Fruit fly (Drosophila melanogaster) whole organism, embryonic: Measurements from ENCODE around the gene CG4593.

Experiments
- Abd-B ChIP-seq: fragments of 200-800 bp; sonication (Bioruptor generic); optimal IDR thresholded peaks from 2 replicates; lab custom pipeline; 2018; ENCODE audit warnings: missing biosample characterization, mild to moderate bottlenecking, missing genetic modification characterization, moderate library complexity
- Ada2b ChIP-seq: fragments of 200-800 bp; sonication (Bioruptor generic); IDR thresholded peaks from 2 replicates; pipeline ENCODE4 v1.3.6; 2022; ENCODE audit warnings: missing biosample characterization, missing genetic modification characterization
- B-H2 ChIP-seq: fragments of 200-800 bp; sonication (Bioruptor generic); optimal IDR thresholded peaks from 2 replicates; lab custom pipeline; 2018; ENCODE audit warnings: missing biosample characterization, mild to moderate bottlenecking, missing genetic modification characterization
- CG1024 ChIP-seq: fragments of 200-800 bp; sonication (Bioruptor generic); IDR thresholded peaks from 2 replicates; pipeline ENCODE4 v1.3.6; 2022; ENCODE audit warnings: missing biosample characterization, missing genetic modification characterization
- CG11560 ChIP-seq: fragments of 200-800 bp; sonication (Bioruptor generic); IDR thresholded peaks from 3 replicates; pipeline ENCODE4 v1.3.6; 2022; ENCODE audit warnings: missing biosample characterization, missing genetic modification characterization
- CG12219 ChIP-seq: fragments of 200-800 bp; sonication (Bioruptor generic); optimal IDR thresholded peaks from 3 replicates; lab custom pipeline; 2018; ENCODE audit warnings: missing biosample characterization, mild to moderate bottlenecking, missing genetic modification characterization
- CG12744 ChIP-seq: fragments of 200-800 bp; sonication (Bioruptor generic); optimal IDR thresholded peaks from 2 replicates; lab custom pipeline; 2016; ENCODE audit warnings: missing biosample characterization, missing genetic modification characterization
- CG13624 ChIP-seq: fragments of 200-800 bp; sonication (Bioruptor generic); optimal IDR thresholded peaks from 2 replicates; lab custom pipeline; 2016; ENCODE audit warnings: missing biosample characterization, missing genetic modification characterization
- CG15269 ChIP-seq: fragments of 200-800 bp; sonication (Bioruptor generic); optimal IDR thresholded peaks from 2 replicates; lab custom pipeline; 2018; ENCODE audit warnings: missing biosample characterization, mild to moderate bottlenecking, missing genetic modification characterization, moderate library complexity
- CG15514 ChIP-seq: fragments of 200-800 bp; sonication (Bioruptor generic); optimal IDR thresholded peaks from 3 replicates; lab custom pipeline; 2017; ENCODE audit warnings: missing biosample characterization, missing genetic modification characterization, mild to moderate bottlenecking, moderate library complexity, missing genetic modification reagents
- CG16863 ChIP-seq: fragments of 200-800 bp; sonication (Bioruptor generic); optimal IDR thresholded peaks from 3 replicates; lab custom pipeline; 2016; ENCODE audit warnings: missing biosample characterization, missing genetic modification characterization
- CG17361 ChIP-seq: fragments of 200-800 bp; sonication (Bioruptor generic); IDR thresholded peaks from 3 replicates; pipeline ENCODE4 v1.3.6; 2022; ENCODE audit warnings: missing biosample characterization, missing genetic modification characterization
- CG3163 ChIP-seq: fragments of 200-800 bp; sonication (Bioruptor generic); optimal IDR thresholded peaks from 3 replicates; lab custom pipeline; 2016; ENCODE audit warnings: missing biosample characterization, missing genetic modification characterization
- CG3281 ChIP-seq: fragments of 200-800 bp; sonication (Bioruptor generic); optimal IDR thresholded peaks from 3 replicates; lab custom pipeline; 2017; ENCODE audit warnings: missing biosample characterization, mild to moderate bottlenecking, missing genetic modification characterization
- CG6654 ChIP-seq: fragments of 200-800 bp; sonication (Bioruptor generic); optimal IDR thresholded peaks from 2 replicates; lab custom pipeline; 2017; ENCODE audit warnings: missing biosample characterization, mild to moderate bottlenecking, missing genetic modification characterization
- CG6683 ChIP-seq: fragments of 200-800 bp; sonication (Bioruptor generic); optimal IDR thresholded peaks from 2 replicates; lab custom pipeline; 2017; ENCODE audit warnings: missing biosample characterization, mild to moderate bottlenecking, missing genetic modification characterization, missing genetic modification reagents
- CG6689 ChIP-seq: fragments of 200-800 bp; sonication (Bioruptor generic); IDR thresholded peaks from 2 replicates; pipeline ENCODE4 v1.3.6; 2022; ENCODE audit warnings: missing biosample characterization, missing genetic modification characterization
- CG6854 ChIP-seq: fragments of 200-800 bp; sonication (Bioruptor generic); optimal IDR thresholded peaks from 3 replicates; lab custom pipeline; 2017; ENCODE audit warnings: missing biosample characterization, mild to moderate bottlenecking, missing genetic modification characterization
- CG7745 ChIP-seq: fragments of 200-800 bp; sonication (Bioruptor generic); optimal IDR thresholded peaks from 2 replicates; lab custom pipeline; 2018; ENCODE audit warnings: missing biosample characterization, mild to moderate bottlenecking, missing genetic modification characterization, moderate library complexity
- CG7786 ChIP-seq: fragments of 200-800 bp; sonication (Bioruptor generic); optimal IDR thresholded peaks from 2 replicates; lab custom pipeline; 2016; ENCODE audit warnings: missing biosample characterization, missing genetic modification characterization
- Doc3 ChIP-seq: fragments of 200-800 bp; sonication (Bioruptor generic); IDR thresholded peaks from 3 replicates; pipeline ENCODE4 v1.3.6; 2022; ENCODE audit warnings: missing biosample characterization, missing genetic modification characterization; ENCODE audit not compliant: partially characterized antibody
- E2f2 ChIP-seq: fragments of 200-800 bp; sonication (Bioruptor generic); IDR thresholded peaks from 2 replicates; pipeline ENCODE4 v1.3.6; 2022; ENCODE audit warnings: missing biosample characterization, missing genetic modification characterization
- H2.0 ChIP-seq: fragments of 200-800 bp; sonication (Bioruptor generic); IDR thresholded peaks from 2 replicates; pipeline ENCODE4 v1.3.6; 2022; ENCODE audit warnings: missing biosample characterization, missing genetic modification characterization
- Hmx ChIP-seq: fragments of 200-800 bp; sonication (Bioruptor generic); optimal IDR thresholded peaks from 2 replicates; lab custom pipeline; 2016; ENCODE audit warnings: missing biosample characterization, missing genetic modification characterization
- Lim3 ChIP-seq: fragments of 200-800 bp; sonication (Bioruptor generic); IDR thresholded peaks from 2 replicates; pipeline ENCODE4 v1.3.6; 2022; ENCODE audit warnings: missing biosample characterization, missing genetic modification characterization
- Xrp1 ChIP-seq: fragments of 200-800 bp; sonication (Bioruptor generic); IDR thresholded peaks from 2 replicates; pipeline ENCODE4 v1.3.6; 2022; ENCODE audit warnings: missing biosample characterization, missing genetic modification characterization
- abd-A ChIP-seq: fragments of 200-800 bp; sonication (Bioruptor generic); optimal IDR thresholded peaks from 3 replicates; lab custom pipeline; 2019; ENCODE audit warnings: missing biosample characterization, mild to moderate bottlenecking, missing genetic modification characterization, moderate library complexity
- amos ChIP-seq: fragments of 200-800 bp; sonication (Bioruptor generic); IDR thresholded peaks from 2 replicates; pipeline ENCODE4 v1.3.6; 2022; ENCODE audit warnings: missing biosample characterization, missing genetic modification characterization; ENCODE audit not compliant: partially characterized antibody
- bbx ChIP-seq: fragments of 200-800 bp; sonication (Bioruptor generic); IDR thresholded peaks from 2 replicates; pipeline ENCODE4 v1.3.6; 2022; ENCODE audit warnings: missing biosample characterization, missing genetic modification characterization; ENCODE audit not compliant: partially characterized antibody
- dmrt99B ChIP-seq: fragments of 200-800 bp; sonication (Bioruptor generic); optimal IDR thresholded peaks from 2 replicates; lab custom pipeline; 2018; ENCODE audit warnings: missing biosample characterization, mild to moderate bottlenecking, missing genetic modification characterization, moderate library complexity
- exex ChIP-seq: fragments of 200-800 bp; sonication (Bioruptor generic); optimal IDR thresholded peaks from 4 replicates; lab custom pipeline; 2018; ENCODE audit warnings: missing biosample characterization, mild to moderate bottlenecking, missing genetic modification characterization, moderate library complexity
- hbn ChIP-seq: fragments of 200-800 bp; sonication (Bioruptor generic); IDR thresholded peaks from 2 replicates; pipeline ENCODE4 v1.3.6; 2022; ENCODE audit warnings: missing biosample characterization, missing genetic modification characterization; ENCODE audit not compliant: partially characterized antibody
- hth ChIP-seq: fragments of >200 bp; optimal IDR thresholded peaks from 2 replicates; lab custom pipeline; 2017; ENCODE audit warnings: inconsistent platforms
- jigr1 ChIP-seq: fragments of 200-800 bp; sonication (Bioruptor generic); IDR thresholded peaks from 3 replicates; pipeline ENCODE4 v1.3.6; 2022; ENCODE audit warnings: missing biosample characterization, missing genetic modification characterization
- jing ChIP-seq: fragments of 200-800 bp; sonication (Bioruptor generic); optimal IDR thresholded peaks from 2 replicates; lab custom pipeline; 2018; ENCODE audit warnings: missing biosample characterization, mild to moderate bottlenecking, missing genetic modification characterization
- lilli ChIP-seq: fragments of 200-800 bp; sonication (Bioruptor generic); optimal IDR thresholded peaks from 3 replicates; lab custom pipeline; 2016; ENCODE audit warnings: missing biosample characterization, missing genetic modification characterization
- lola ChIP-seq, 3 experiments: fragments of >200 bp in 2 of 3; fragments of 200-800 bp in 1 of 3; sonication (Bioruptor generic) in 1 of 3; optimal IDR thresholded peaks; 2 replicates each; lab custom pipeline; 2017 to 2019; ENCODE audit warnings: missing biosample characterization in 3 of 3, missing genetic modification characterization in 3 of 3, mild to moderate bottlenecking in 1 of 3, moderate library complexity in 1 of 3
- maf-S ChIP-seq: fragments of 200-800 bp; sonication (Bioruptor generic); optimal IDR thresholded peaks from 2 replicates; lab custom pipeline; 2016; ENCODE audit warnings: missing biosample characterization, missing genetic modification characterization
- nerfin-1 ChIP-seq: fragments of 200-800 bp; sonication (Bioruptor generic); optimal IDR thresholded peaks from 3 replicates; lab custom pipeline; 2019; ENCODE audit warnings: missing biosample characterization, mild to moderate bottlenecking, missing genetic modification characterization, moderate library complexity
- nom ChIP-seq: fragments of 200-800 bp; sonication (Bioruptor generic); optimal IDR thresholded peaks from 2 replicates; lab custom pipeline; 2017; ENCODE audit warnings: missing biosample characterization, missing genetic modification characterization, mild to moderate bottlenecking, moderate library complexity, missing genetic modification reagents
- peb ChIP-seq: fragments of 200-800 bp; sonication (Bioruptor generic); IDR thresholded peaks from 2 replicates; pipeline ENCODE4 v1.3.6; 2022; ENCODE audit warnings: missing biosample characterization, missing genetic modification characterization
- pum ChIP-seq: fragments of 200-800 bp; sonication (Bioruptor generic); optimal IDR thresholded peaks from 2 replicates; lab custom pipeline; 2016; ENCODE audit warnings: missing biosample characterization, missing genetic modification characterization
- sc ChIP-seq, 3 experiments: fragments of >200 bp in 2 of 3; fragments of 200-800 bp in 1 of 3; sonication (Bioruptor generic) in 1 of 3; optimal IDR thresholded peaks; 2 replicates in 2 of 3; 3 replicates in 1 of 3; lab custom pipeline; 2017; ENCODE audit warnings: mild to moderate bottlenecking in 1 of 3, missing biosample characterization in 1 of 3, missing genetic modification characterization in 1 of 3, missing genetic modification reagents in 1 of 3
- sim ChIP-seq: fragments of 200-800 bp; sonication (Bioruptor generic); IDR thresholded peaks from 2 replicates; pipeline ENCODE4 v1.3.6; 2022; ENCODE audit warnings: missing biosample characterization, missing genetic modification characterization
- sob ChIP-seq: fragments of 200-800 bp; sonication (Bioruptor generic); IDR thresholded peaks from 2 replicates; pipeline ENCODE4 v1.3.6; 2022; ENCODE audit warnings: missing biosample characterization, missing genetic modification characterization
- tio ChIP-seq: fragments of 200-800 bp; sonication (Bioruptor generic); optimal IDR thresholded peaks from 2 replicates; lab custom pipeline; 2017; ENCODE audit warnings: missing biosample characterization, missing genetic modification characterization, inconsistent platforms
- tup ChIP-seq: fragments of 200-800 bp; sonication (Bioruptor generic); optimal IDR thresholded peaks from 2 replicates; lab custom pipeline; 2016; ENCODE audit warnings: missing biosample characterization, mild to moderate bottlenecking, missing genetic modification characterization, moderate library complexity
- vnd ChIP-seq: fragments of 200-800 bp; sonication (Bioruptor generic); IDR thresholded peaks from 3 replicates; pipeline ENCODE4 v1.3.6; 2022; ENCODE audit warnings: missing biosample characterization, missing genetic modification characterization; ENCODE audit not compliant: partially characterized antibody

The CG4593 gene

DNA sequence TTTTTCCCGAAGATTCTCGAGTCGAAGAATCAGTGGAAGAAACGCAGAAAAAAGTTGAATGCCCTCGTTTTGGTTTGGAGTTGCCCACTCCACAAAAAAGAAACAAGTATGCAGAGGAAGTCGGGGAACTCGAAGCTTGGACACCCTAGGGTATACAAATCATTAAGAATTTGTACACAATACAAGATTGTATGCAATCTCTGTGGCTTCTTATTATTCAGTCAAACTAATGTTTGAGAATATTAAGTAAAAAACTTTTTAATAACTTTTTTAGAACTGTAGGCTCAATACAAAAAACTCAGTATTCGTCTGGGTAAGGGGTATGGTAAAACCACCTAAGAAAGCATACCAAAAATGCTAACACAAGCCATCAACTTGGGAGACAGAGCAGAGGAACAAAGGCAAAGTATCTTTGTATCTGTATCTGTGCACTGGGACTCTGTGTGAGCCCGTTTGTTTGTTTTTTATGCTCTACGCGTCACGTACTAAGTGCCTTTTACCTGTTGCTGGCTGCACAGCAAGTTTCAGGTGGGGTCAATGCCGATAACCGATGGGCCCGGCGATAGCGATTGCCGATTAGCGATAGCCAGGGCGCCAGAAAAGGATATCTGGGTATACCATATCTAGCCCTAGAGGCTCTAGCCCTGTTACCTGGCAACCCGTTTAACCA is 28.4 kb upstream of the CG4593 start (continued):
- TF ChIP-seq vnd (no peak), Hmx (peak; percentile 36), jing (GFP tag; lab: Kevin White, UChicago) (peak; percentile 44), nerfin-1 (peak; percentile 59), pum (GFP tag; lab: Kevin White, UChicago) (peak; percentile 77), E2f2 (GFP tag; lab: Robert Waterston, UW) (peak; percentile 53), CG17361 (peak; percentile 80), CG15514 (GFP tag; lab: Kevin White, UChicago) (peak; percentile 4), Ada2b (GFP tag; lab: Robert Waterston, UW) (peak; percentile 41), tup (GFP tag; lab: Kevin White, UChicago) (peak; percentile 54), CG6683 (peak; percentile 45), Xrp1 (GFP tag; lab: Robert Waterston, UW) (peak; percentile 89), sob (GFP tag; lab: Robert Waterston, UW) (peak; percentile 71), bbx (GFP tag; lab: Robert Waterston, UW) (peak; percentile 86), hth (no peak), exex (peak; percentile 12), H2.0 (GFP tag; lab: Robert Waterston, UW) (peak; percentile 66), Doc3 (GFP tag; lab: Robert Waterston, UW) (no peak), CG16863 (GFP tag; lab: Kevin White, UChicago) (peak; percentile 76), sc (optimal IDR thresholded peaks at IDR 0.05; lab: Kevin White, UChicago) (no peak), sc (GFP tag; optimal IDR thresholded peaks at IDR 0.05; lab: Kevin White, UChicago) (peak; percentile 75), CG7745 (no peak), CG7786 (GFP tag; lab: Kevin White, UChicago) (peak; percentile 74), sim (GFP tag; lab: Robert Waterston, UW) (0 out of 2 replicates have a peak, but pooled peaks have one; percentile 12), jigr1 (GFP tag; lab: Robert Waterston, UW) (no peak), hbn (no peak), tio (GFP tag; lab: Kevin White, UChicago) (peak; percentile 77), nom (GFP tag; lab: Kevin White, UChicago) (peak; percentile 32), Lim3 (GFP tag; lab: Robert Waterston, UW) (no peak; the same call in 1 of the 2 replicates), CG3163 (GFP tag; lab: Kevin White, UChicago) (peak; percentile 53), lola (GFP tag; optimal IDR thresholded peaks at IDR 0.05; lab: Kevin White, UChicago) (peak in 1 of 3 experiments; percentile 91), CG6689 (peak; percentile 77), Abd-B (GFP tag; lab: Kevin White, UChicago) (peak; percentile 62), dmrt99B (tag; lab: Kevin White, UChicago) (peak; percentile 79), CG12744 (GFP tag; lab: Kevin White, UChicago) (peak; percentile 52), CG13624 (GFP tag; lab: Kevin White, UChicago) (peak; percentile 73), B-H2 (no peak), lilli (GFP tag; lab: Kevin White, UChicago) (peak; percentile 83), CG3281 (GFP tag; lab: Kevin White, UChicago) (peak; percentile 42), CG11560 (tag; lab: Robert Waterston, UW) (peak; percentile 16; the same call in 1 of the 3 replicates), amos (GFP tag; lab: Robert Waterston, UW) (peak; percentile 53; the same call in 1 of the 2 replicates), CG15269 (peak; percentile 56), maf-S (peak; percentile 70), CG6654 (peak; percentile 55), CG6854 (peak; percentile 10), abd-A (tag; lab: Kevin White, UChicago) (peak; percentile 33), CG1024 (GFP tag; lab: Robert Waterston, UW) (peak; percentile 73), peb (GFP tag; lab: Robert Waterston, UW) (peak; percentile 82), CG12219 (peak; percentile 65)
